Worm (Caenorhabditis elegans): ENCODE data around the gene acd-3.

The acd-3 gene

DNA sequence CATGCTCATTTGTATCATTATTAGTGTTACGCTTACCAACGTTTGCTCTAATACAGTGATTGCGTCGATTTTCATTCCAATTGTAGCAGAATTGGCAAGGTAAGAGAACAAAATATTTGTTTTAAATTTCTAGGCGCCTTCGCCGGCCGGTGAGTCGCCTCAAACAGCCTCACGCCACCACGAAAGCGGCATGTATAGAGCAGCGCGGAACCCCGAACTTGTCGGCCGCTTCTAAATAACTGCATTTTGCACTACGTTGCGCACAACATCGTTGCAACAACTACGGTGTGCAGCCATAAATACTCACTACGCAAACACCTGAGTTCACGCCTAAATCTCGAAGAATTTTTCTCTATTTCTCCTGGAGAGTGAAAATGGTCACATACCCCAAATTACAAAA, 48.1 kb downstream of the acd-3 start:
- no peak for TF ChIP-seq madf-5 (GFP tag; IDR thresholded peaks at IDR 0.05)
- TF ChIP-seq nhr-76 (tag; optimal IDR thresholded peaks at IDR 0.05): no peak
- 0 out of 2 replicates have a peak, but pooled peaks have one; percentile 31 for TF ChIP-seq snpc-1.2 (GFP tag; IDR thresholded peaks at IDR 0.05)
- TF ChIP-seq nhr-28 (tag; optimal IDR thresholded peaks at IDR 0.05): no peak
- no peak for TF ChIP-seq daf-19 (GFP tag; conservative IDR thresholded peaks at IDR 0.05)
- peak; percentile 59 for TF ChIP-seq aha-1 (tag)

DNA sequence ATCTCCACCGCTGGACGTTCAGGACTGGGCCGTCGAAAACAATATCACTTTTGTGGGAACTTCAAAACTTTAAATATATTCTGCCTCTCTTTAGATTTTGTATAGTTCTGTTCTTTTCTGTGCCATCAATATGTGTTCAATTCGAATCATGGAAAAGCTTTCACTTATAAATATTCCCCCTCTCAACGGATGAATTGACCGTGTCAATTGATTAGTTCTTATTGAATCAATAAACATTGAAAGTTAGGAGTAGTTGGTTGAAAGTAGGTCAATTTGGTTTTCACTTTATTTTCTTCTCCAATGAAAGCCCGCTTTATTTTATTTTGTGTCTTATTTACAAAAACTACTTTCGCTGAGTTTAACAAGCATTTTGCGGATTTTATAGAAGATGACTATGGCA, 49.1 kb downstream of the acd-3 start, which contains the start of gene lips-8:
lips-8 (plus strand) TSS at position 301 of the 400 bp plus-strand sequence.
- TF ChIP-seq dmd-8 (GFP tag; IDR thresholded peaks at IDR 0.05) (no peak), ctbp-1 (GFP tag; IDR thresholded peaks at IDR 0.05) (no peak), egl-43 (GFP tag; IDR thresholded peaks at IDR 0.05) (no peak), php-3 (GFP tag; IDR thresholded peaks at IDR 0.05) (no peak), Y75B8A.6 (GFP tag; IDR thresholded peaks at IDR 0.05) (no peak), T26A8.4 (GFP tag; IDR thresholded peaks at IDR 0.05) (no peak), nhr-6 (tag; optimal IDR thresholded peaks at IDR 0.05) (no peak), nhr-42 (GFP tag; IDR thresholded peaks at IDR 0.05) (no peak), unc-130 (GFP tag; optimal IDR thresholded peaks at IDR 0.05) (no peak), ceh-32 (tag; optimal IDR thresholded peaks at IDR 0.05; ENCODE audit: poor library complexity) (no peak), ces-1 (GFP tag; optimal IDR thresholded peaks at IDR 0.05) (no peak), mdt-29 (GFP tag; IDR thresholded peaks at IDR 0.05) (no peak), dve-1 (tag; optimal IDR thresholded peaks at IDR 0.05; ENCODE audit: insufficient read depth) (no peak)

DNA sequence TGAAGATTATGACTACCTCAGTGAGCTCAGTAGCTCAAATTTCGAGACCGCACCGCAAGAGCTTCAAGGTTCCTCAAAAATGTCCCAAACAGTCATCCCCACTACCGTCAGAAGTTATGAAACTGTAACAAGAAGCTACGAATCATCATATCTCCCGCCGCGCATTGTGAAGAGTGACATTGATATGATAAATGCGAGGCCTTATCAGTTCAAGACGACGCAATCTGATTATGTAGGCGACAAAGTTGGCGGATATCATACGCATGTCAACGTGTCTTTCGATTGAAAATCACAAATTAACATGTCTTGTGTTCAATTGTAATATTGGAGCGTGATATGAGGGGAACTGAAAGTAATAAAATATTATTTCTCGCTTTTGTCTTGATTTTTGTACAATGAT, 51.4 kb downstream of the acd-3 start:
- TF ChIP-seq F10B5.3 (tag; optimal IDR thresholded peaks at IDR 0.05) (no peak), nhr-48 (tag; optimal IDR thresholded peaks at IDR 0.05) (no peak), tag-97 (GFP tag; IDR thresholded peaks at IDR 0.05) (no peak), mxl-2 (GFP tag; conservative IDR thresholded peaks at IDR 0.05) (no peak), lin-29 (GFP tag; IDR thresholded peaks at IDR 0.05) (no peak), mxl-3 (GFP tag; optimal IDR thresholded peaks at IDR 0.05) (peak; percentile 40)

All from whole organism, L4 larva.